Fruit fly (Drosophila melanogaster) Kc167 (cell line): Measurements from ENCODE around the gene dnc.

Experiments
- Sin3A ChIP-seq: fragments of >200 bp; optimal IDR thresholded peaks from 2 replicates; lab custom pipeline; 2018; ENCODE audit warnings: missing external identifiers
- insv ChIP-seq: fragments of >200 bp; optimal IDR thresholded peaks from 3 replicates; lab custom pipeline; 2018; ENCODE audit warnings: missing external identifiers
- psq ChIP-seq: fragments of >200 bp; optimal IDR thresholded peaks from 2 replicates; lab custom pipeline; 2017; ENCODE audit warnings: missing external identifiers

DNA sequence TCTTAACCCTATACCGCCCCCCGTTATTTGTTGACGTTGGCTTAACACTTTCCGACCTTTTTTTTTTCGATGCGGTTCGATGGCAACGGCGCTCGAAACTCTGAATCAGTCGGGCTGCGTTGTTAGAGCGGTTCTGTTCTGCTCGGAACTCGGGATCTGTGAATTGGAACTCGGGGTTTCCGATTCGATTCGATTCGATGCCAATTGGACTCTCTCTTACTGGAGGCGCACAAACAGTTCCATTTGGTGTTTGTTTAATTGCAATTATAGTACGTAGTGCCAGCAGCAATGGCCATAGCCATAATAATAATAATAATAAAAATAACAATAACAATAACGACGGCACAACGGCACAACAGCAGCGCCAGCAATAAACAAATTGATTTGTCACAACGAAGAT lies 11.4 kb downstream of the dnc start:
- no peak for TF ChIP-seq Sin3A
- TF ChIP-seq psq, result no peak
- no peak for TF ChIP-seq insv (lab: Kevin White, UChicago)
